Fruit fly (Drosophila melanogaster) whole organism, prepupa: ENCODE measurements around the gene CG1146.

Source experiments
- Blimp-1 ChIP-seq: fragments of 200-800 bp; sonication (Bioruptor generic); optimal IDR thresholded peaks from 3 replicates; lab custom pipeline; 2017; ENCODE audit warnings: missing biosample characterization, missing genetic modification characterization, mild to moderate bottlenecking, moderate library complexity, missing genetic modification reagents
- CG10669 ChIP-seq: fragments of 200-800 bp; sonication (Bioruptor generic); optimal IDR thresholded peaks from 3 replicates; lab custom pipeline; 2018; ENCODE audit warnings: missing biosample characterization, mild to moderate bottlenecking, missing genetic modification characterization, moderate library complexity
- CG11762 ChIP-seq: fragments of 200-800 bp; sonication (Bioruptor generic); optimal IDR thresholded peaks from 3 replicates; lab custom pipeline; 2016; ENCODE audit warnings: missing biosample characterization, missing genetic modification characterization; ENCODE audit not compliant: insufficient read depth
- CG11902 ChIP-seq: fragments of 200-800 bp; sonication (Bioruptor generic); optimal IDR thresholded peaks from 3 replicates; lab custom pipeline; 2016; ENCODE audit warnings: missing biosample characterization, missing genetic modification characterization
- CG15336 ChIP-seq: fragments of 200-800 bp; sonication (Bioruptor generic); IDR thresholded peaks from 2 replicates; pipeline ENCODE4 v1.3.6; 2022; ENCODE audit warnings: missing biosample characterization, missing genetic modification characterization
- CG1621 ChIP-seq: fragments of 200-800 bp; sonication (Bioruptor generic); optimal IDR thresholded peaks from 3 replicates; lab custom pipeline; 2018; ENCODE audit warnings: missing biosample characterization, mild to moderate bottlenecking, missing genetic modification characterization
- CG16779 ChIP-seq: fragments of 200-800 bp; sonication (Bioruptor generic); optimal IDR thresholded peaks from 3 replicates; lab custom pipeline; 2017; ENCODE audit warnings: missing biosample characterization, mild to moderate bottlenecking, missing genetic modification characterization
- CG3032 ChIP-seq: fragments of 200-800 bp; optimal IDR thresholded peaks from 2 replicates; lab custom pipeline; 2019; ENCODE audit warnings: missing biosample characterization, mild to moderate bottlenecking, missing genetic modification characterization, moderate library complexity
- CG32006 ChIP-seq: fragments of 200-800 bp; sonication (Bioruptor generic); optimal IDR thresholded peaks from 3 replicates; lab custom pipeline; 2017; ENCODE audit warnings: missing biosample characterization, mild to moderate bottlenecking, missing genetic modification characterization
- CG3919 ChIP-seq: fragments of 200-800 bp; sonication (Bioruptor generic); optimal IDR thresholded peaks from 3 replicates; lab custom pipeline; 2016; ENCODE audit warnings: missing biosample characterization, missing genetic modification characterization
- CG4318 ChIP-seq: fragments of 200-800 bp; sonication (Bioruptor generic); optimal IDR thresholded peaks from 3 replicates; lab custom pipeline; 2017; ENCODE audit warnings: missing biosample characterization, mild to moderate bottlenecking, missing genetic modification characterization
- CG6163 ChIP-seq: fragments of 200-800 bp; sonication (Bioruptor generic); IDR thresholded peaks from 3 replicates; pipeline ENCODE4 v1.3.6; 2022; ENCODE audit warnings: missing biosample characterization, missing genetic modification characterization
- CG6276 ChIP-seq: fragments of 200-800 bp; sonication (Bioruptor generic); optimal IDR thresholded peaks from 2 replicates; lab custom pipeline; 2017; ENCODE audit warnings: missing biosample characterization, mild to moderate bottlenecking, missing genetic modification characterization
- CG6792 ChIP-seq: fragments of 200-800 bp; sonication (Bioruptor generic); optimal IDR thresholded peaks from 3 replicates; lab custom pipeline; 2016; ENCODE audit warnings: missing biosample characterization, missing genetic modification characterization
- CG6808 ChIP-seq: fragments of 200-800 bp; sonication (Bioruptor generic); optimal IDR thresholded peaks from 3 replicates; lab custom pipeline; 2017; ENCODE audit warnings: missing biosample characterization, missing genetic modification characterization, mild to moderate bottlenecking, moderate library complexity, missing genetic modification reagents
- CG8119 ChIP-seq: fragments of 200-800 bp; sonication (Bioruptor generic); IDR thresholded peaks from 3 replicates; pipeline ENCODE4 v1.3.6; 2022; ENCODE audit warnings: missing biosample characterization, missing genetic modification characterization
- CG8632 ChIP-seq: fragments of 200-800 bp; sonication (Bioruptor generic); optimal IDR thresholded peaks from 3 replicates; lab custom pipeline; 2016; ENCODE audit warnings: missing biosample characterization, missing genetic modification characterization
- CG9139 ChIP-seq: fragments of 200-800 bp; sonication (Bioruptor generic); optimal IDR thresholded peaks from 3 replicates; lab custom pipeline; 2017; ENCODE audit warnings: missing biosample characterization, mild to moderate bottlenecking, missing genetic modification characterization
- Ets21C ChIP-seq: fragments of 200-800 bp; sonication (Bioruptor generic); optimal IDR thresholded peaks from 3 replicates; lab custom pipeline; 2016; ENCODE audit warnings: missing biosample characterization, missing genetic modification characterization
- Ets96B ChIP-seq: fragments of 200-800 bp; optimal IDR thresholded peaks from 2 replicates; lab custom pipeline; 2019; ENCODE audit warnings: missing biosample characterization, mild to moderate bottlenecking, missing genetic modification characterization, moderate library complexity
- Hr38 ChIP-seq: sonication (Bioruptor generic); optimal IDR thresholded peaks from 2 replicates; lab custom pipeline; 2016; ENCODE audit warnings: missing biosample characterization, missing genetic modification characterization
- Hr4 ChIP-seq: fragments of 200-800 bp; sonication (Bioruptor generic); optimal IDR thresholded peaks from 3 replicates; lab custom pipeline; 2016; ENCODE audit warnings: missing biosample characterization, missing genetic modification characterization
- Lpt ChIP-seq: fragments of 200-800 bp; sonication (Bioruptor generic); optimal IDR thresholded peaks from 3 replicates; lab custom pipeline; 2016; ENCODE audit warnings: missing biosample characterization, missing genetic modification characterization
- OdsH ChIP-seq: fragments of 200-800 bp; sonication (Bioruptor generic); optimal IDR thresholded peaks from 3 replicates; lab custom pipeline; 2016; ENCODE audit warnings: missing biosample characterization, missing genetic modification characterization
- Smox ChIP-seq: fragments of 200-800 bp; sonication (Bioruptor generic); optimal IDR thresholded peaks from 3 replicates; lab custom pipeline; 2016; ENCODE audit warnings: missing biosample characterization, missing genetic modification characterization
- Sox102F ChIP-seq: fragments of 200-800 bp; sonication (Bioruptor generic); optimal IDR thresholded peaks from 2 replicates; lab custom pipeline; 2016; ENCODE audit warnings: missing biosample characterization, mild to moderate bottlenecking, missing genetic modification characterization
- Sox14 ChIP-seq: fragments of 200-800 bp; sonication (Bioruptor generic); optimal IDR thresholded peaks from 3 replicates; lab custom pipeline; 2016; ENCODE audit warnings: missing biosample characterization, missing genetic modification characterization
- Sox15 ChIP-seq: fragments of 200-800 bp; sonication (Bioruptor generic); optimal IDR thresholded peaks from 3 replicates; lab custom pipeline; 2016; ENCODE audit warnings: missing biosample characterization, missing genetic modification characterization
- achi ChIP-seq: fragments of 200-800 bp; sonication (Bioruptor generic); optimal IDR thresholded peaks from 3 replicates; lab custom pipeline; 2016; ENCODE audit warnings: missing biosample characterization, missing genetic modification characterization
- acj6 ChIP-seq: fragments of 200-800 bp; sonication (Bioruptor generic); optimal IDR thresholded peaks from 3 replicates; lab custom pipeline; 2016; ENCODE audit warnings: missing biosample characterization, missing genetic modification characterization
- cyc ChIP-seq: fragments of 200-800 bp; sonication (Bioruptor generic); optimal IDR thresholded peaks from 3 replicates; lab custom pipeline; 2016; ENCODE audit warnings: missing biosample characterization, missing genetic modification characterization
- dac ChIP-seq: fragments of 200-800 bp; sonication (Bioruptor generic); optimal IDR thresholded peaks from 2 replicates; lab custom pipeline; 2017; ENCODE audit warnings: missing biosample characterization, mild to moderate bottlenecking, missing genetic modification characterization
- dsx ChIP-seq: fragments of 200-800 bp; optimal IDR thresholded peaks from 3 replicates; lab custom pipeline; 2019; ENCODE audit warnings: missing biosample characterization, mild to moderate bottlenecking, missing genetic modification characterization, moderate library complexity; ENCODE audit not compliant: poor library complexity, severe bottlenecking
- eg ChIP-seq: fragments of 200-800 bp; sonication (Bioruptor generic); IDR thresholded peaks from 3 replicates; pipeline ENCODE4 v1.3.6; 2022; ENCODE audit warnings: missing biosample characterization, missing genetic modification characterization
- esn ChIP-seq: fragments of 200-800 bp; sonication (Bioruptor generic); optimal IDR thresholded peaks from 2 replicates; lab custom pipeline; 2016; ENCODE audit warnings: missing biosample characterization, mild to moderate bottlenecking, missing genetic modification characterization, moderate library complexity
- fd59A ChIP-seq: fragments of 200-800 bp; sonication (Bioruptor generic); optimal IDR thresholded peaks from 2 replicates; lab custom pipeline; 2017; ENCODE audit warnings: missing biosample characterization, mild to moderate bottlenecking, missing genetic modification characterization, missing genetic modification reagents
- fd85E ChIP-seq: fragments of 200-800 bp; sonication (Bioruptor generic); optimal IDR thresholded peaks from 3 replicates; lab custom pipeline; 2016; ENCODE audit warnings: missing biosample characterization, missing genetic modification characterization
- fkh ChIP-seq: fragments of 200-800 bp; sonication (Bioruptor generic); optimal IDR thresholded peaks from 3 replicates; lab custom pipeline; 2017; ENCODE audit warnings: missing biosample characterization, mild to moderate bottlenecking, missing genetic modification characterization, moderate library complexity
- lz ChIP-seq: fragments of 200-800 bp; sonication (Bioruptor generic); optimal IDR thresholded peaks from 3 replicates; lab custom pipeline; 2016; ENCODE audit warnings: missing biosample characterization, missing genetic modification characterization
- net ChIP-seq: fragments of 200-800 bp; sonication (Bioruptor generic); optimal IDR thresholded peaks from 3 replicates; lab custom pipeline; 2016; ENCODE audit warnings: missing biosample characterization, missing genetic modification characterization
- pdm3 ChIP-seq: fragments of 200-800 bp; sonication (Bioruptor generic); optimal IDR thresholded peaks from 3 replicates; lab custom pipeline; 2016; ENCODE audit warnings: missing biosample characterization, missing genetic modification characterization
- salr ChIP-seq, 2 experiments: fragments of 200-800 bp; sonication (Bioruptor generic); optimal IDR thresholded peaks; 3 replicates each; lab custom pipeline; 2016 to 2018; ENCODE audit warnings: missing biosample characterization in 2 of 2, missing genetic modification characterization in 2 of 2, mild to moderate bottlenecking in 1 of 2
- spab ChIP-seq: fragments of 200-800 bp; sonication (Bioruptor generic); optimal IDR thresholded peaks from 2 replicates; lab custom pipeline; 2017; ENCODE audit warnings: missing biosample characterization, mild to moderate bottlenecking, missing genetic modification characterization, missing genetic modification reagents
- ss ChIP-seq, 2 experiments: fragments of 200-800 bp; sonication (Bioruptor generic); optimal IDR thresholded peaks; 2 replicates in 1 of 2; 3 replicates in 1 of 2; lab custom pipeline; 2017 to 2018; ENCODE audit warnings: mild to moderate bottlenecking in 2 of 2, missing biosample characterization in 2 of 2, missing genetic modification characterization in 2 of 2, moderate library complexity in 1 of 2
- topi ChIP-seq: fragments of 200-800 bp; sonication (Bioruptor generic); optimal IDR thresholded peaks from 3 replicates; lab custom pipeline; 2016; ENCODE audit warnings: missing biosample characterization, missing genetic modification characterization
- vri ChIP-seq: fragments of 200-800 bp; sonication (Bioruptor generic); optimal IDR thresholded peaks from 3 replicates; lab custom pipeline; 2016; ENCODE audit warnings: missing biosample characterization, mild to moderate bottlenecking, missing genetic modification characterization

Gene CG1146

DNA sequence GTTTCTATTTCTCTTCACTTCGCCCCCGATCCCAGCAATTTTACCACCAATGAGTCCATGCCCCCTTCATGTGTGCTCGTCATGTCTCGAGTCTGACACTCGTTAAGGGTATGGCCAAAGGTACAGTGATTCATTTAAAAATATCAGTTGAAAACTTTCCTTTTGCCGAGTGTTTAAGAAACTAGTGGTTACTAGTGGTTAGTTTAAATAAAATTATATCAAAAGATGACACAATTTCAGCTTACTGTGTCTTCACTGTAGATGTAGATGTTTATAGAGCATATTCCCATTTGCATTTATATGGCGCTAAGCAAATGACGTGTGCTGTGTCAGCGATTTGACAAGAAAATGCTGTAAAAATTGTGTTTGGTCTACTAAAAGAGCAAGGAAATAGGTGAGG is 43.8 kb downstream of the CG1146 start (continued):
- TF ChIP-seq CG32006 (GFP tag; lab: Kevin White, UChicago) = peak; percentile 30
- TF ChIP-seq CG6792 (GFP tag; lab: Kevin White, UChicago) = no peak
- TF ChIP-seq CG6276 (GFP tag; lab: Kevin White, UChicago) = peak; percentile 36
- TF ChIP-seq CG11762 = no peak
- no peak for TF ChIP-seq topi (GFP tag; lab: Kevin White, UChicago)
- no peak for TF ChIP-seq vri (GFP tag; lab: Kevin White, UChicago)
- TF ChIP-seq CG9139 (GFP tag; lab: Kevin White, UChicago) = no peak
- no peak for TF ChIP-seq CG6808 (GFP tag; lab: Kevin White, UChicago)
- TF ChIP-seq CG8632 (GFP tag; lab: Kevin White, UChicago) = no peak
- no peak for TF ChIP-seq salr (GFP tag; optimal IDR thresholded peaks at IDR 0.05; lab: Kevin White, UChicago)
- TF ChIP-seq Ets21C = no peak
- no peak for TF ChIP-seq dac (GFP tag; lab: Kevin White, UChicago)
- TF ChIP-seq Blimp-1 (GFP tag; lab: Kevin White, UChicago) = no peak
- no peak for TF ChIP-seq pdm3
- no peak for TF ChIP-seq Ets96B (tag; lab: Kevin White, UChicago)
- TF ChIP-seq CG1621 (tag; lab: Kevin White, UChicago) = no peak
- peak; percentile 62; the same call in 2 of the 3 replicates for TF ChIP-seq CG6163 (GFP tag; lab: Robert Waterston, UW)
- TF ChIP-seq lz = no peak
- TF ChIP-seq acj6 (GFP tag; lab: Kevin White, UChicago) = peak; percentile 22
- no peak for TF ChIP-seq Lpt
- no peak for TF ChIP-seq Sox102F (GFP tag; lab: Kevin White, UChicago)
- TF ChIP-seq Hr38 (GFP tag; lab: Kevin White, UChicago) = no peak
- no peak for TF ChIP-seq Sox15 (GFP tag; lab: Kevin White, UChicago)
- TF ChIP-seq fd85E (GFP tag; lab: Kevin White, UChicago) = no peak

DNA sequence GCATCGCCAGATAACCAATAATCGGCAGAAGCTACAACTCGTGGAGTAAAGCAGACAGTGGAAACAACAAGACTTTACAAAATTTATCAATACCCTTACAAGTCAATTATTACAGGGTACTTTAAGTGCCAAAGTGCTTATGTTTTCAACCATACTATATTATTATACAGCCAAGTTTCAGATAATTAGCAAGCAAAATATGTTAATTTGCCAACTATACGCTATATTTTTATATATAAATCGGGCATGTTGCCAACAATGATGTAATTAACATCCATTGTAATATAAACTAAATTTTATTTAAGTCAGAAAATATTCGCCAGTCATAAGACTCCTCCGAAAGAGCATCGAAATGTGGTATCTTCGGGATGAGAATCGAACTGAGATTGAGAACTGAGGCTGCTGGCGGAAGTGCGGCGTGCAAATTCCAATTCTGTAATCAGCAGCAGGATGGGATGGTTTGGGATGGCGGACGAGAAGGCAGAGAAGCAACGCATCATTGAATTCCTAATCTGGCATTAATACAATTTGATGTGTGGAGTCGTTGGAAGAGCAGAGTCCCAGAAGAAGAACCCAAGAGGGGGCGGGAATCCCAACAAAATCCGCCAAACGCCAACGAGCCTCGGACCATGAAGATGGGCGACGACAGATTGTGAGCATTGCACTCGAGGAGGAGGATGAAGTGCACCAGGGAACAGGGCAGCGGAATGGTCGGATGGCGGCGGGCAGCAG is 44.6 kb downstream of the CG1146 start:
- TF ChIP-seq cyc (peak; percentile 36), CG6792 (GFP tag; lab: Kevin White, UChicago) (no peak), fd59A (no peak), eg (GFP tag; lab: Robert Waterston, UW) (0 out of 3 replicates have a peak, but pooled peaks have one; percentile 14), CG32006 (GFP tag; lab: Kevin White, UChicago) (peak; percentile 51), dsx (GFP tag; lab: Kevin White, UChicago) (peak; percentile 46), CG4318 (GFP tag; lab: Kevin White, UChicago) (peak; percentile 45), CG1621 (tag; lab: Kevin White, UChicago) (no peak), topi (GFP tag; lab: Kevin White, UChicago) (peak; percentile 51), Sox14 (GFP tag; lab: Kevin White, UChicago) (peak; percentile 14), Sox102F (GFP tag; lab: Kevin White, UChicago) (peak; percentile 24), CG16779 (tag; lab: Kevin White, UChicago) (no peak), Lpt (no peak), Blimp-1 (GFP tag; lab: Kevin White, UChicago) (peak; percentile 14), esn (GFP tag; lab: Kevin White, UChicago) (peak; percentile 16), dac (GFP tag; lab: Kevin White, UChicago) (no peak), CG3032 (tag; lab: Kevin White, UChicago) (peak; percentile 44), OdsH (GFP tag; lab: Kevin White, UChicago) (peak; percentile 23), CG15336 (GFP tag; lab: Robert Waterston, UW) (no peak; the same call in 1 of the 2 replicates), CG3919 (peak; percentile 39), CG8632 (GFP tag; lab: Kevin White, UChicago) (no peak), Ets96B (tag; lab: Kevin White, UChicago) (peak; percentile 56), pdm3 (peak; percentile 20), ss (GFP tag; optimal IDR thresholded peaks at IDR 0.05; lab: Kevin White, UChicago) (peak; percentile 18 to 46), achi (GFP tag; lab: Kevin White, UChicago) (no peak), Hr4 (GFP tag; lab: Kevin White, UChicago) (peak; percentile 38), spab (peak; percentile 60), Smox (peak; percentile 10), fkh (GFP tag; lab: Kevin White, UChicago) (no peak), CG8119 (GFP tag; lab: Robert Waterston, UW) (peak; percentile 26; the same call in 1 of the 3 replicates), CG6276 (GFP tag; lab: Kevin White, UChicago) (peak; percentile 55), CG10669 (GFP tag; lab: Kevin White, UChicago) (peak; percentile 66), net (no peak), CG11902 (no peak), fd85E (GFP tag; lab: Kevin White, UChicago) (no peak)
